Worm (Caenorhabditis elegans): ENCODE measurements around the gene nep-1.

Gene nep-1

DNA sequence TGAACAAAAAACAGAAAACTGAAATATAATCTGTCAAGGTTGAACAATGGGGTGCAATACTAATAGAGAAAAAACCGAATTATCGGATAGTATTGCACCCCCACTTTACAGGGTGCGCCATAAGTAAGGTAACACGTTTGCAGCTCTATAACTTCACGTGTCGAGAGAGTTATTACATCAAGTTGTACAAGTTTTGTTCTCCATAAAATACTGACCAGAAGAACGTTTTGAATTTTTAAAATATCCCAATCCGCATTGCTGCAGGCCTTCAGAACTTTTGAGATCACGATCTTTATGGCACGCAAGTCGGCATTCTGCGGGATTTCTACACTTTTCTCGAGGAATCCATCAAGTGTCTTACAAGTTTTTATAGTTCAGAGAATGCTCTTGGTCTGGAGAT is 19.2 kb downstream of the nep-1 start:
- no peak for TF ChIP-seq hlh-6 (tag; optimal IDR thresholded peaks at IDR 0.05)
- TF ChIP-seq hlh-15 (tag; optimal IDR thresholded peaks at IDR 0.05): no peak
- TF ChIP-seq zip-5 (tag; optimal IDR thresholded peaks at IDR 0.05): no peak
- TF ChIP-seq gmeb-2 (tag; optimal IDR thresholded peaks at IDR 0.05): no peak
- TF ChIP-seq nhr-11 (tag; optimal IDR thresholded peaks at IDR 0.05): no peak
- TF ChIP-seq fkh-6 (tag; optimal IDR thresholded peaks at IDR 0.05): no peak
- TF ChIP-seq nhr-232 (tag; optimal IDR thresholded peaks at IDR 0.05): no peak

DNA sequence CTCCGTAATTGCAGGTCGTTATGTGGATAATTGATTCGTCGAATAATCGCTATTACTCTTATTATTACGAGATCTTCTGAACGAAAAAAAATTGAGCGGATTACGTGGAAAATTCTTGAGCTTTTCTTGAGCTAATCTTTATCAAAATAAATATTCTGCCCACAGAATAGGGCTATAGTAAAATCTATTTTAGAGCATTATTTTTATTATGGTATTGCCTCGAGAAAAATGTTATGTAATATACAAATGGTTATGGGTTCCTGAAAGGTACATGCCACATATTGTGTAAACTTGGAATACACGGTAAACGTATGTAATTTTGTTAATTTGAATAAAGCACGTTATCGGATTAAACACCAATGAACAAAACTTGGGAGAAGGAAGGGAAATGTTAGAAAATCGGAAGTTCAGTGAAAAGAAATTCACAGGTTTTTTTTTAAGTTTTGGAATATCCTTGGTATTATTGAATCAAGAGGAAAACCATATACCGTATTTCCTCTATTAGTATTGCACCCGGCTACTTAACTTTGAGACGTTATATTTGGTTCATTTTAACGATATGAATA is 19.7 kb downstream of the nep-1 start:
- TF ChIP-seq odd-2 (tag; optimal IDR thresholded peaks at IDR 0.05): no peak
- peak; percentile 6 for TF ChIP-seq dve-1 (tag; optimal IDR thresholded peaks at IDR 0.05)
- peak; percentile 77 for TF ChIP-seq ama-1 (optimal IDR thresholded peaks at IDR 0.05)
- TF ChIP-seq ceh-45 (GFP tag; IDR thresholded peaks at IDR 0.05): no peak
- TF ChIP-seq pax-1 (tag; optimal IDR thresholded peaks at IDR 0.05): peak; percentile 69
- TF ChIP-seq lin-11 (tag; optimal IDR thresholded peaks at IDR 0.05): no peak
- TF ChIP-seq T23F11.4 (GFP tag; optimal IDR thresholded peaks at IDR 0.05): no peak
- no peak for TF ChIP-seq ceh-9 (tag; optimal IDR thresholded peaks at IDR 0.05)
- no peak for TF ChIP-seq ttx-3 (tag; optimal IDR thresholded peaks at IDR 0.05)
- TF ChIP-seq ceh-34 (tag; optimal IDR thresholded peaks at IDR 0.05): no peak
- peak; percentile 10 for TF ChIP-seq ceh-18 (tag; optimal IDR thresholded peaks at IDR 0.05)
- no peak for TF ChIP-seq ceh-2 (tag; optimal IDR thresholded peaks at IDR 0.05)
- no peak for TF ChIP-seq fkh-10 (GFP tag; optimal IDR thresholded peaks at IDR 0.05)
- no peak for TF ChIP-seq dmd-4 (tag; optimal IDR thresholded peaks at IDR 0.05; ENCODE audit: borderline replicate concordance)
- TF ChIP-seq Y22D7AL.16 (tag; optimal IDR thresholded peaks at IDR 0.05): peak; percentile 16
- TF ChIP-seq elt-2 (tag; optimal IDR thresholded peaks at IDR 0.05): no peak
- no peak for TF ChIP-seq sox-2 (GFP tag; IDR thresholded peaks at IDR 0.05)
- TF ChIP-seq ceh-22 (tag; optimal IDR thresholded peaks at IDR 0.05): no peak
- no peak for TF ChIP-seq tbx-7 (tag; optimal IDR thresholded peaks at IDR 0.05)
- peak; percentile 31 for TF ChIP-seq unc-42 (tag; optimal IDR thresholded peaks at IDR 0.05)
- no peak for TF ChIP-seq ztf-16 (tag; optimal IDR thresholded peaks at IDR 0.05)
- TF ChIP-seq ceh-6 (GFP tag; optimal IDR thresholded peaks at IDR 0.05): no peak
- no peak for TF ChIP-seq ceh-30 (tag; optimal IDR thresholded peaks at IDR 0.05)
- no peak for TF ChIP-seq unc-86 (tag; optimal IDR thresholded peaks at IDR 0.05)
- no peak for TF ChIP-seq pha-4 (tag; optimal IDR thresholded peaks at IDR 0.05)
- TF ChIP-seq rnt-1 (tag; optimal IDR thresholded peaks at IDR 0.05): no peak

DNA sequence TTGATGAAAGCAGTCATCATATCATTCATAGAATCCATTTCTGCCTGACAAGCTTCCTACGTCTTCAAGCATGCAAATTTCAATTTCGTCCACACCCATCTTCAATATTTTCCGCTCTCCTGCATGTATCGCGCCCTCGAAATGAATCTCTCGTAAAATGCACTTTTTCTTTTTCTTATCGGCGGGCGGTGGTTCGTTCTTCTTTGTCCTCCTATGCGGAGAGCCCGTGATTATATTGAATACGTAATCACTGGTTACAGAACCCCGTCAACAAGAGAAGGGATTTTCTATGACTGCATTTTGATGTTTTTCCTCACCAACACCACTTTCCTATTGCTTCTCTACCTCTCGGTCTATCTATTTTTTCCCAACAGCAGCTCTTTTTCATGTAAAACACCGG is 20.4 kb downstream of the nep-1 start:
- TF ChIP-seq Y22D7AL.16 (tag; optimal IDR thresholded peaks at IDR 0.05): no peak
- peak; percentile 25 for TF ChIP-seq gmeb-2 (tag; optimal IDR thresholded peaks at IDR 0.05)
- TF ChIP-seq ama-1 (optimal IDR thresholded peaks at IDR 0.05): peak; percentile 55
- peak; percentile 17 for TF ChIP-seq C38D4.7 (GFP tag; optimal IDR thresholded peaks at IDR 0.05)
- no peak for TF ChIP-seq ceh-31 (tag; optimal IDR thresholded peaks at IDR 0.05)

DNA sequence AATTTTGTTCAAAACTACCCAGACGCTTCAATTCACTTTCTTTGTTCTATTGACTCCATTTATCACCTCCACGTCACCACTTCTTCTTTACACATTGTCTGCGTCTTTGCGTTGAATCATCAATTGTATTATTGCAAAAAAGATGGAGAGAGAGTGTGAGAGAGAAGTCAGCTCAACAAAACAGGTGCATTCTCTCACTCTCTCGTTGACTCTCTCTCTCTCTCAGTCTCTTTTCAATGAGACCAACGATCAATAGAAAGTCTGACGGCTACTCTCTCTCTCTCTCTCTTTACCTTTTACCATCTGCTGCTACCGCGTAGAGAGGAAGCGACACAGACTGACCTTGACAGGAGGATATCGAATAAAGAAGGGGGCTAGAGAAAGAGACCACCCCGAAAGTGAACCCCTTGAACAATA is 21.2 kb downstream of the nep-1 start:
- no peak for TF ChIP-seq nhr-11 (tag; optimal IDR thresholded peaks at IDR 0.05)
- peak; percentile 79 for TF ChIP-seq sox-2 (GFP tag; IDR thresholded peaks at IDR 0.05)
- TF ChIP-seq npax-4 (tag; optimal IDR thresholded peaks at IDR 0.05): no peak
- TF ChIP-seq pag-3 (tag; optimal IDR thresholded peaks at IDR 0.05; ENCODE audit: borderline replicate concordance): no peak
- peak; percentile 65 for TF ChIP-seq F13H6.1 (tag; optimal IDR thresholded peaks at IDR 0.05)
- peak; percentile 29 for TF ChIP-seq ceh-18 (tag; optimal IDR thresholded peaks at IDR 0.05)
- TF ChIP-seq che-1 (tag; optimal IDR thresholded peaks at IDR 0.05): no peak
- TF ChIP-seq gmeb-2 (tag; optimal IDR thresholded peaks at IDR 0.05): no peak
- no peak for TF ChIP-seq pqm-1 (tag; optimal IDR thresholded peaks at IDR 0.05)
- peak; percentile 31 for TF ChIP-seq ceh-2 (tag; optimal IDR thresholded peaks at IDR 0.05)
- TF ChIP-seq unc-86 (tag; optimal IDR thresholded peaks at IDR 0.05): no peak
- TF ChIP-seq ztf-16 (tag; optimal IDR thresholded peaks at IDR 0.05): no peak
- no peak for TF ChIP-seq lim-6 (tag; optimal IDR thresholded peaks at IDR 0.05)
- no peak for TF ChIP-seq hlh-13 (GFP tag; optimal IDR thresholded peaks at IDR 0.05)
- peak; percentile 44 for TF ChIP-seq ceh-48 (tag; optimal IDR thresholded peaks at IDR 0.05)
- no peak for TF ChIP-seq ets-4 (tag; optimal IDR thresholded peaks at IDR 0.05)
- no peak for TF ChIP-seq zip-5 (tag; optimal IDR thresholded peaks at IDR 0.05)
- no peak for TF ChIP-seq odd-2 (tag; optimal IDR thresholded peaks at IDR 0.05)
- peak; percentile 67 for TF ChIP-seq hlh-30 (tag; optimal IDR thresholded peaks at IDR 0.05; ENCODE audit: insufficient read depth)
- TF ChIP-seq ttx-3 (tag; optimal IDR thresholded peaks at IDR 0.05): no peak
- peak; percentile 80 for TF ChIP-seq pax-1 (tag; optimal IDR thresholded peaks at IDR 0.05)
- no peak for TF ChIP-seq ceh-19 (GFP tag; optimal IDR thresholded peaks at IDR 0.05)
- no peak for TF ChIP-seq ceh-22 (tag; optimal IDR thresholded peaks at IDR 0.05)
- TF ChIP-seq dve-1 (tag; optimal IDR thresholded peaks at IDR 0.05): peak; percentile 54
- no peak for TF ChIP-seq fax-1 (tag; optimal IDR thresholded peaks at IDR 0.05)
- no peak for TF ChIP-seq C38D4.7 (GFP tag; optimal IDR thresholded peaks at IDR 0.05)
- TF ChIP-seq ceh-6 (GFP tag; optimal IDR thresholded peaks at IDR 0.05): peak; percentile 5
